Worm (Caenorhabditis elegans) whole organism, young adult: ENCODE results near the gene pas-1.

Experiments used
- B0035.1 ChIP-seq: sonication (generic microtip); optimal IDR thresholded peaks from 2 replicates; lab custom pipeline; 2016; ENCODE audit warnings: missing genetic modification characterization, mild to moderate bottlenecking, missing compliant biosample characterization, missing genotype, missing genetic modification reagents
- B0336.3 ChIP-seq: fragments of 200-800 bp; sonication (Bioruptor generic); IDR thresholded peaks from 2 replicates; pipeline ENCODE4 v1.3.6; 2022; ENCODE audit warnings: missing genetic modification characterization, missing compliant biosample characterization
- F37B4.10 ChIP-seq: fragments of 200-800 bp; sonication (Bioruptor generic); IDR thresholded peaks from 2 replicates; pipeline ENCODE4 v1.3.6; 2022; ENCODE audit warnings: missing genetic modification characterization, missing compliant biosample characterization
- F49E8.2 ChIP-seq: sonication (generic microtip); optimal IDR thresholded peaks from 3 replicates; lab custom pipeline; 2017; ENCODE audit warnings: missing genetic modification characterization, mild to moderate bottlenecking, missing compliant biosample characterization, antibody characterized with exemption, moderate library complexity; ENCODE audit not compliant: insufficient read depth
- F55B11.4 ChIP-seq: sonication (generic microtip); optimal IDR thresholded peaks from 2 replicates; lab custom pipeline; 2016; ENCODE audit warnings: missing compliant biosample characterization, missing genetic modification characterization, borderline replicate concordance; ENCODE audit not compliant: insufficient read depth
- F57A8.1 ChIP-seq: fragments of 200-800 bp; sonication (Bioruptor generic); optimal IDR thresholded peaks from 2 replicates; lab custom pipeline; 2018; ENCODE audit warnings: mild to moderate bottlenecking, missing genetic modification characterization, moderate library complexity, missing compliant biosample characterization
- K12H6.12 ChIP-seq: fragments of 200-800 bp; sonication (Bioruptor generic); optimal IDR thresholded peaks from 2 replicates; lab custom pipeline; 2018; ENCODE audit warnings: mild to moderate bottlenecking, missing genetic modification characterization, missing compliant biosample characterization
- Y53F4B.3 ChIP-seq: fragments of 200-800 bp; sonication (Bioruptor generic); IDR thresholded peaks from 2 replicates; pipeline ENCODE4 v1.3.6; 2022; ENCODE audit warnings: missing genetic modification reagents, missing genetic modification characterization, missing compliant biosample characterization
- Y79H2A.3 ChIP-seq: fragments of 200-800 bp; sonication (Bioruptor generic); conservative IDR thresholded peaks from 2 replicates; pipeline ENCODE4 v1.3.6; 2022; ENCODE audit warnings: missing genetic modification reagents, missing genetic modification characterization, missing compliant biosample characterization
- athp-1 ChIP-seq: sonication (generic microtip); optimal IDR thresholded peaks from 2 replicates; lab custom pipeline; 2017; ENCODE audit warnings: mild to moderate bottlenecking, missing genetic modification characterization, missing compliant biosample characterization
- bed-1 ChIP-seq: fragments of 200-800 bp; sonication (Bioruptor generic); IDR thresholded peaks from 2 replicates; pipeline ENCODE4 v1.3.6; 2022; ENCODE audit warnings: missing genetic modification reagents, missing genetic modification characterization, missing compliant biosample characterization
- cebp-1 ChIP-seq, 2 experiments: fragments of 200-800 bp in 1 of 2; sonication (Bioruptor generic) in 1 of 2; sonication (generic microtip) in 1 of 2; IDR thresholded peaks in 1 of 2; optimal IDR thresholded peaks in 1 of 2; 2 replicates each; pipeline versions ENCODE4 v1.3.6 to Lab custom; 2017 to 2022; ENCODE audit warnings: missing compliant biosample characterization in 2 of 2, missing genetic modification characterization in 2 of 2, mild to moderate bottlenecking in 1 of 2, missing genetic modification reagents in 1 of 2, moderate library complexity in 1 of 2
- cebp-2 ChIP-seq: fragments of 200-800 bp; sonication (Bioruptor generic); IDR thresholded peaks from 2 replicates; pipeline ENCODE4 v1.3.6; 2022; ENCODE audit warnings: missing genetic modification characterization, missing compliant biosample characterization
- ceh-27 ChIP-seq: fragments of 200-800 bp; sonication (Bioruptor generic); optimal IDR thresholded peaks from 2 replicates; lab custom pipeline; 2018; ENCODE audit warnings: mild to moderate bottlenecking, missing genetic modification characterization, moderate library complexity, missing compliant biosample characterization
- ceh-79 ChIP-seq: sonication (generic microtip); optimal IDR thresholded peaks from 2 replicates; lab custom pipeline; 2017; ENCODE audit warnings: mild to moderate bottlenecking, missing genetic modification characterization, missing compliant biosample characterization
- egrh-3 ChIP-seq: fragments of 200-800 bp; sonication (Bioruptor generic); IDR thresholded peaks from 2 replicates; pipeline ENCODE4 v1.3.6; 2022; ENCODE audit warnings: missing genetic modification reagents, missing genetic modification characterization, missing compliant biosample characterization
- ets-4 ChIP-seq: fragments of 200-800 bp; sonication (Bioruptor generic); optimal IDR thresholded peaks from 2 replicates; lab custom pipeline; 2018; ENCODE audit warnings: mild to moderate bottlenecking, missing genetic modification characterization, missing compliant biosample characterization
- hmg-20 ChIP-seq: fragments of 200-800 bp; sonication (Bioruptor generic); IDR thresholded peaks from 2 replicates; pipeline ENCODE4 v1.3.6; 2022; ENCODE audit warnings: missing genetic modification reagents, missing genetic modification characterization, missing compliant biosample characterization
- lag-1 ChIP-seq: fragments of 200-800 bp; sonication (Bioruptor generic); IDR thresholded peaks from 2 replicates; pipeline ENCODE4 v1.3.6; 2022; ENCODE audit warnings: missing genetic modification reagents, missing genetic modification characterization, missing compliant biosample characterization
- let-526 ChIP-seq: fragments of 200-800 bp; sonication (Bioruptor generic); IDR thresholded peaks from 2 replicates; pipeline ENCODE4 v1.3.6; 2022; ENCODE audit warnings: missing genetic modification reagents, missing genetic modification characterization, missing compliant biosample characterization
- lin-26 ChIP-seq: fragments of 200-800 bp; sonication (Bioruptor generic); IDR thresholded peaks from 2 replicates; pipeline ENCODE4 v1.3.6; 2022; ENCODE audit warnings: missing genetic modification reagents, missing genetic modification characterization, missing compliant biosample characterization
- lsy-27 ChIP-seq: sonication (generic microtip); optimal IDR thresholded peaks from 2 replicates; lab custom pipeline; 2017; ENCODE audit warnings: missing genetic modification characterization, mild to moderate bottlenecking, missing compliant biosample characterization, antibody characterized with exemption, missing genotype, borderline replicate concordance; ENCODE audit not compliant: insufficient read depth
- madf-10 ChIP-seq: sonication (generic microtip); optimal IDR thresholded peaks from 2 replicates; lab custom pipeline; 2016; ENCODE audit warnings: mild to moderate bottlenecking, missing genetic modification characterization, missing compliant biosample characterization
- madf-6 ChIP-seq: fragments of 200-800 bp; sonication (Bioruptor generic); IDR thresholded peaks from 2 replicates; pipeline ENCODE4 v1.3.6; 2022; ENCODE audit warnings: missing genetic modification reagents, missing genetic modification characterization, missing compliant biosample characterization
- mel-28 ChIP-seq: sonication (generic microtip); optimal IDR thresholded peaks from 2 replicates; lab custom pipeline; 2016; ENCODE audit warnings: borderline replicate concordance, mild to moderate bottlenecking, missing genetic modification characterization, missing compliant biosample characterization
- nhr-179 ChIP-seq: sonication (generic microtip); optimal IDR thresholded peaks from 2 replicates; lab custom pipeline; 2016; ENCODE audit warnings: mild to moderate bottlenecking, missing genetic modification characterization, missing compliant biosample characterization
- nhr-27 ChIP-seq: fragments of 200-800 bp; sonication (Bioruptor generic); optimal IDR thresholded peaks from 2 replicates; lab custom pipeline; 2018; ENCODE audit warnings: mild to moderate bottlenecking, missing genetic modification characterization, moderate library complexity, missing compliant biosample characterization
- nhr-80 ChIP-seq: sonication (generic microtip); optimal IDR thresholded peaks from 2 replicates; lab custom pipeline; 2016; ENCODE audit warnings: missing genetic modification characterization, missing compliant biosample characterization
- nhr-90 ChIP-seq: sonication (generic microtip); optimal IDR thresholded peaks from 2 replicates; lab custom pipeline; 2016; ENCODE audit warnings: missing genotype, mild to moderate bottlenecking, missing genetic modification characterization, missing compliant biosample characterization
- pha-4 ChIP-seq: fragments of 150-350 bp; sonication (generic microtip); optimal IDR thresholded peaks from 2 replicates; lab custom pipeline; 2014; ENCODE audit warnings: missing biosample characterization, missing genetic modification reagents, missing genetic modification characterization
- rcor-1 ChIP-seq: fragments of 200-800 bp; sonication (Bioruptor generic); IDR thresholded peaks from 2 replicates; pipeline ENCODE4 v1.3.6; 2022; ENCODE audit warnings: missing genetic modification reagents, missing genetic modification characterization, missing compliant biosample characterization
- rec-8 ChIP-seq, 2 experiments: sonication (generic microtip); optimal IDR thresholded peaks; 2 replicates each; lab custom pipeline; 2016; ENCODE audit warnings: mild to moderate bottlenecking in 2 of 2, missing genetic modification characterization in 2 of 2, missing genetic modification reagents in 2 of 2, missing genotype in 2 of 2, missing biosample characterization in 1 of 2, missing compliant biosample characterization in 1 of 2, moderate library complexity in 1 of 2
- snpc-3.4 ChIP-seq: sonication (generic microtip); optimal IDR thresholded peaks from 2 replicates; lab custom pipeline; 2017; ENCODE audit warnings: missing genetic modification characterization, mild to moderate bottlenecking, missing compliant biosample characterization, antibody characterized with exemption, moderate library complexity, missing genotype, missing genetic modification reagents
- snpc-4 ChIP-seq, 5 experiments: fragments of 150-350 bp in 1 of 5; sonication (generic microtip) in 4 of 5; optimal IDR thresholded peaks; 2 replicates each; lab custom pipeline; 2014 to 2018; ENCODE audit warnings: missing genetic modification characterization in 5 of 5, missing biosample characterization in 3 of 5, antibody characterized with exemption in 2 of 5, mild to moderate bottlenecking in 2 of 5, missing compliant biosample characterization in 2 of 5, missing genotype in 2 of 5, moderate library complexity in 2 of 5, missing genetic modification reagents in 1 of 5
- sptf-2 ChIP-seq: fragments of 200-800 bp; sonication (Bioruptor generic); optimal IDR thresholded peaks from 2 replicates; lab custom pipeline; 2018; ENCODE audit warnings: mild to moderate bottlenecking, missing genetic modification characterization, missing compliant biosample characterization
- tlf-1 ChIP-seq: fragments of 200-800 bp; sonication (Bioruptor generic); optimal IDR thresholded peaks from 2 replicates; lab custom pipeline; 2018; ENCODE audit warnings: mild to moderate bottlenecking, missing genetic modification characterization, missing compliant biosample characterization
- zfh-2 ChIP-seq: fragments of 200-800 bp; sonication (Bioruptor generic); conservative IDR thresholded peaks from 2 replicates; pipeline ENCODE4 v1.3.6; 2022; ENCODE audit warnings: missing genetic modification reagents, missing genetic modification characterization, missing compliant biosample characterization
- ztf-18 ChIP-seq: sonication (generic microtip); optimal IDR thresholded peaks from 2 replicates; lab custom pipeline; 2016; ENCODE audit warnings: missing genotype, mild to moderate bottlenecking, missing genetic modification characterization, missing compliant biosample characterization
- ztf-25 ChIP-seq: fragments of 200-800 bp; sonication (Bioruptor generic); IDR thresholded peaks from 2 replicates; pipeline ENCODE4 v1.3.6; 2022; ENCODE audit warnings: missing genetic modification reagents, missing genetic modification characterization, missing compliant biosample characterization
- ztf-26 ChIP-seq: sonication (generic microtip); optimal IDR thresholded peaks from 2 replicates; lab custom pipeline; 2017; ENCODE audit warnings: missing genetic modification characterization, missing compliant biosample characterization

pas-1 gene

DNA sequence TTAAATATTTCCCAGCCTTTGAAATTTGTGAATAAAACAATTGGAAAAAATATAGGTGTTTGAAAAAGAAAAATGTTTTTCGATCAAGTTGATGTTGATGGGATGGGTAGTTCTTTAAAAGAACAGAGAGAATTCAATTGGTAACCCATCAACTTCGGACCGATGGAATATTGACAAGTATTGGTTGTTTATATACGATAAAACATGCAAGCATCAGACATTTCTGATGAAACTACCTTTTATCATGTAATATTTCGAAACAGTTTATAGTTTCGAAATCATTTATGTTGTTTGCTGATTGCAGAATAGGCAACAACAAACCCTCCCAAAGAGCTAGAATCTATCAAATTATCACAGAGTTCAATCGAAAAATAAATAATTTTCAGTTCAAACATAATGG is 12.5 kb downstream of the pas-1 start:
- no peak for TF ChIP-seq rcor-1
- no peak for TF ChIP-seq F49E8.2 (tag; lab: Kevin White, UChicago)
- no peak for TF ChIP-seq snpc-4 (GFP tag; optimal IDR thresholded peaks at IDR 0.05; lab: Kevin White, UChicago)
- TF ChIP-seq snpc-4 (tag; optimal IDR thresholded peaks at IDR 0.05; lab: Kevin White, UChicago), result peak in 2 of 4 experiments; percentile 85
- no peak for TF ChIP-seq B0035.1 (tag; lab: Kevin White, UChicago)
- no peak for TF ChIP-seq F37B4.10 (GFP tag; lab: Robert Waterston, UW)
- no peak for TF ChIP-seq Y79H2A.3
- TF ChIP-seq athp-1, result no peak
- TF ChIP-seq F57A8.1, result no peak
- no peak for TF ChIP-seq ztf-18 (tag; lab: Kevin White, UChicago)
- TF ChIP-seq lag-1 (GFP tag; lab: Robert Waterston, UW), result no peak
- TF ChIP-seq cebp-2 (GFP tag; lab: Robert Waterston, UW), result 0 out of 2 replicates have a peak, but pooled peaks have one; percentile 13
- TF ChIP-seq lin-26 (GFP tag; lab: Robert Waterston, UW), result no peak
- TF ChIP-seq pha-4 (tag; lab: Kevin White, UChicago), result no peak
- TF ChIP-seq bed-1 (GFP tag; lab: Robert Waterston, UW), result no peak
- no peak for TF ChIP-seq hmg-20 (GFP tag; lab: Robert Waterston, UW)
- TF ChIP-seq cebp-1 (GFP tag; IDR thresholded peaks at IDR 0.05; lab: Robert Waterston, UW), result no peak
- TF ChIP-seq cebp-1 (tag; optimal IDR thresholded peaks at IDR 0.05; lab: Kevin White, UChicago), result peak; percentile 87

DNA sequence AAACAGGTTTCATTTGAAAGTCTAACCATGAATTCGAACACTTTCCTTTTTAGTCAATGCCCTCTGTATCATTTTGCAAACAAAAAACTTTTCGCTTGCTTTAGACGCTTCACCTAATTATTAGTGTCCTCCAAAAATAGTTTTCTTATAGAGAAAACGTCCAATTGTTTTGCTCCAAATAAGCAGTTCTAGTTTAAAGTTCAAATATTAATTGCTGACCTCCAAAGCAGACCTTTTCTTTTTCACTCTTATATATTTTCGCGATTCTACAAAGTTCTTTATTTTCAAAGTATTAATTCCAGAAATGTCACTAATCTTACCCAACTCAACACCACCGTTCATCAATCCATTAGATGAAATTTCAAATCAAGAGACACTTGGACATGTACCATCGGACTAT is 13.6 kb downstream of the pas-1 start, which contains the start of gene gnrr-2:
Gene gnrr-2 (plus strand): TSS at position 301 of the 400 bp plus-strand sequence.
- TF ChIP-seq ceh-27 (no peak), B0336.3 (GFP tag; lab: Robert Waterston, UW) (no peak), tlf-1 (GFP tag; lab: Kevin White, UChicago) (no peak), nhr-27 (no peak), ceh-79 (no peak), nhr-90 (no peak), K12H6.12 (tag; lab: Kevin White, UChicago) (no peak), mel-28 (tag; lab: Kevin White, UChicago) (no peak), lsy-27 (tag; lab: Kevin White, UChicago) (no peak), egrh-3 (no peak), ztf-25 (GFP tag; lab: Robert Waterston, UW) (no peak), ets-4 (GFP tag; lab: Kevin White, UChicago) (no peak), zfh-2 (GFP tag; lab: Robert Waterston, UW) (no peak), snpc-4 (GFP tag; optimal IDR thresholded peaks at IDR 0.05; lab: Kevin White, UChicago) (no peak), snpc-4 (tag; optimal IDR thresholded peaks at IDR 0.05; lab: Kevin White, UChicago) (no peak), nhr-80 (tag; lab: Kevin White, UChicago) (no peak), F55B11.4 (tag; lab: Kevin White, UChicago) (no peak), madf-10 (no peak)

DNA sequence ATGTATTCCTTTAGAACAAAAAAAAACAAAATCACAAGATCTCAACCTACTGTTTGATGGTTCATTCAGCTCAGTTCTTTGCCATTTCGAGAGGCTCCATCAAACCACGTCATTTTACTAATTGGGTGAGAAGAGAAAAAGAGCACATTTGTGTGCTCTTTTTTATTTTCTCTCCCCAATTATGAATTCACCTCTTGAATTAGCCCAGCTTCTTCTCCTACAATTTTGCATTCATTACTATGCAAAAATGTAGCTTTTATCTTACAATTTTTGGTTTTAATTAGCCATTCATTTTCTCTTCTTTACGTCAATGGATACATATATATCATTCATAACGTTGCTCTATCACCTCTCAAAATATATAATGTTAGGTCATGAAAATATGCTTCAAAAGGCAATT is 16.8 kb downstream of the pas-1 start:
- TF ChIP-seq let-526 (no peak), rec-8 (tag; optimal IDR thresholded peaks at IDR 0.05; lab: Kevin White, UChicago) (no peak), bed-1 (GFP tag; lab: Robert Waterston, UW) (no peak), sptf-2 (GFP tag; lab: Kevin White, UChicago) (no peak), ztf-26 (tag; lab: Kevin White, UChicago) (no peak), Y53F4B.3 (GFP tag; lab: Robert Waterston, UW) (no peak), nhr-179 (tag; lab: Kevin White, UChicago) (no peak), ets-4 (GFP tag; lab: Kevin White, UChicago) (no peak), madf-6 (GFP tag; lab: Robert Waterston, UW) (no peak), snpc-3.4 (tag; lab: Kevin White, UChicago) (no peak), K12H6.12 (tag; lab: Kevin White, UChicago) (no peak)
